Worm (Caenorhabditis elegans) whole organism, young adult: ENCODE results near the gene nhr-45.

Source experiments
- F57C9.4 ChIP-seq: sonication (generic microtip); optimal IDR thresholded peaks from 2 replicates; lab custom pipeline; 2017; ENCODE audit warnings: mild to moderate bottlenecking, missing genetic modification characterization, missing compliant biosample characterization
- T26A5.8 ChIP-seq: sonication (generic microtip); optimal IDR thresholded peaks from 2 replicates; lab custom pipeline; 2016; ENCODE audit warnings: missing genetic modification characterization, missing compliant biosample characterization
- Y67H2A.10 ChIP-seq: fragments of 200-800 bp; sonication (Bioruptor generic); conservative IDR thresholded peaks from 2 replicates; pipeline ENCODE4 v1.3.6; 2022; ENCODE audit warnings: missing genetic modification reagents, missing genetic modification characterization, missing compliant biosample characterization
- atf-7 ChIP-seq: sonication (generic microtip); optimal IDR thresholded peaks from 2 replicates; lab custom pipeline; 2017; ENCODE audit warnings: mild to moderate bottlenecking, missing genetic modification characterization, missing compliant biosample characterization
- madf-6 ChIP-seq: fragments of 200-800 bp; sonication (Bioruptor generic); IDR thresholded peaks from 2 replicates; pipeline ENCODE4 v1.3.6; 2022; ENCODE audit warnings: missing genetic modification reagents, missing genetic modification characterization, missing compliant biosample characterization
- nhr-120 ChIP-seq: fragments of 200-800 bp; sonication (Bioruptor generic); IDR thresholded peaks from 2 replicates; pipeline ENCODE4 v1.3.6; 2022; ENCODE audit warnings: missing genetic modification characterization, missing compliant biosample characterization

- no peak for TF ChIP-seq atf-7
- TF ChIP-seq F57C9.4 (tag; lab: Kevin White, UChicago) = no peak
- no peak for TF ChIP-seq Y67H2A.10
- TF ChIP-seq T26A5.8 (tag; lab: Kevin White, UChicago) = no peak
- TF ChIP-seq madf-6 = no peak
- TF ChIP-seq nhr-120 (GFP tag; lab: Robert Waterston, UW) = no peak
Measured at ce11 chrX:4654057-4654456, 6.1 kb downstream of the nhr-45 start, which contains the start of gene ceh-1.
